Fruit fly (Drosophila melanogaster): ENCODE results near the gene CG10183.
A peak's percentile ranks its signal among the peaks of the same experiment; 100 is the strongest.

Gene CG10183

DNA sequence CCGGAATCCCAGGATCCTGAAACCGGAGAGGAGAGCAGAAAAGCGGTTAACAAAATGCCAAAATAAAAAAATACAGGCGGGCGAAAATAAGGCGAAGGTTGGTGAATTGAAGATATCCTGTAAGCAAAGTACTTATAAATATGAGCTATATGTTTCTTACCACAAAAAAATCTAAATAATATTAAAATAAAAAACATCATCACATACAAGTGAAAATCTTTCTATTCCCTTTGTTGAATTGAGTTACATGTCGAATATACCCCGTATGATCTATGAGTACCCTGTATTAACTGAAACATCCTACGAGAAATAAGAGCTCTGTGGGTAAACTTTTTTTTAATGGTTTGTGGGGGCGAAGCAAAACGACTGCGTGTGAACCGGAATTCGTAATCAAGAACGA is 13.3 kb upstream of the CG10183 start (continued):
- TF ChIP-seq ase (GFP tag; IDR thresholded peaks at IDR 0.05) (no peak), CG12769 (tag; optimal IDR thresholded peaks at IDR 0.05) (no peak), CG34376 (GFP tag; optimal IDR thresholded peaks at IDR 0.05) (no peak), CG15073 (GFP tag; optimal IDR thresholded peaks at IDR 0.05) (no peak), CG6813 (GFP tag; optimal IDR thresholded peaks at IDR 0.05) (peak; percentile 15), onecut (GFP tag; IDR thresholded peaks at IDR 0.05) (no peak), caup (GFP tag; optimal IDR thresholded peaks at IDR 0.05; ENCODE audit: severe bottlenecking) (peak; percentile 11), dm (GFP tag; optimal IDR thresholded peaks at IDR 0.05) (no peak), kay (GFP tag; optimal IDR thresholded peaks at IDR 0.05) (no peak), Hr51 (GFP tag; optimal IDR thresholded peaks at IDR 0.05) (peak in 1 of 2 experiments; percentile 44), CG17829 (tag; optimal IDR thresholded peaks at IDR 0.05) (no peak), bab2 (GFP tag; optimal IDR thresholded peaks at IDR 0.05) (no peak), Hsf (GFP tag; optimal IDR thresholded peaks at IDR 0.05) (no peak), Dad (GFP tag; optimal IDR thresholded peaks at IDR 0.05) (no peak), CG10321 (GFP tag; IDR thresholded peaks at IDR 0.05) (no peak), CG17612 (GFP tag; IDR thresholded peaks at IDR 0.05) (no peak), H2.0 (GFP tag; IDR thresholded peaks at IDR 0.05) (no peak), CG32767 (GFP tag; IDR thresholded peaks at IDR 0.05) (no peak), jigr1 (GFP tag; IDR thresholded peaks at IDR 0.05) (no peak), CG9932 (GFP tag; IDR thresholded peaks at IDR 0.05) (peak; percentile 31; the same call in 1 of the 2 replicates), sug (tag; optimal IDR thresholded peaks at IDR 0.05) (no peak), CG6689 (GFP tag; IDR thresholded peaks at IDR 0.05) (peak; percentile 24; the same call in 1 of the 2 replicates), ems (GFP tag; optimal IDR thresholded peaks at IDR 0.05) (no peak), CG18599 (GFP tag; optimal IDR thresholded peaks at IDR 0.05) (peak; percentile 82), lola (GFP tag; optimal IDR thresholded peaks at IDR 0.05) (no peak), lab (GFP tag; optimal IDR thresholded peaks at IDR 0.05) (peak; percentile 71), mam (GFP tag; optimal IDR thresholded peaks at IDR 0.05) (no peak), al (GFP tag; IDR thresholded peaks at IDR 0.05) (no peak), Max (GFP tag; optimal IDR thresholded peaks at IDR 0.05) (no peak), CG1024 (GFP tag; IDR thresholded peaks at IDR 0.05) (no peak), Optix (GFP tag; IDR thresholded peaks at IDR 0.05) (no peak), CG11723 (GFP tag; optimal IDR thresholded peaks at IDR 0.05) (no peak), CG6854 (GFP tag; optimal IDR thresholded peaks at IDR 0.05) (no peak), crc (GFP tag; optimal IDR thresholded peaks at IDR 0.05) (no peak), wek (GFP tag; optimal IDR thresholded peaks at IDR 0.05) (no peak), cato (GFP tag; optimal IDR thresholded peaks at IDR 0.05; ENCODE audit: borderline replicate concordance) (no peak), CG9609 (GFP tag; optimal IDR thresholded peaks at IDR 0.05) (no peak), CG12744 (GFP tag; optimal IDR thresholded peaks at IDR 0.05) (no peak), YL-1 (GFP tag; optimal IDR thresholded peaks at IDR 0.05) (no peak), CG14965 (GFP tag; optimal IDR thresholded peaks at IDR 0.05; ENCODE audit: borderline replicate concordance) (no peak), CG7928 (GFP tag; optimal IDR thresholded peaks at IDR 0.05) (no peak), prd (optimal IDR thresholded peaks at IDR 0.05) (no peak), prd (GFP tag; IDR thresholded peaks at IDR 0.05) (peak; percentile 53; the same call in 1 of the 3 replicates), CG1529 (GFP tag; optimal IDR thresholded peaks at IDR 0.05) (no peak), CG30020 (tag; optimal IDR thresholded peaks at IDR 0.05) (no peak), CG17568 (GFP tag; optimal IDR thresholded peaks at IDR 0.05) (no peak), Aef1 (GFP tag; IDR thresholded peaks at IDR 0.05) (0 out of 3 replicates have a peak, but pooled peaks have one; percentile 14), pb (GFP tag; optimal IDR thresholded peaks at IDR 0.05) (no peak), mirr (GFP tag; optimal IDR thresholded peaks at IDR 0.05) (no peak), CG1233 (GFP tag; optimal IDR thresholded peaks at IDR 0.05) (no peak), Gsc (GFP tag; IDR thresholded peaks at IDR 0.05) (no peak), seq (GFP tag; IDR thresholded peaks at IDR 0.05) (0 out of 2 replicates have a peak, but pooled peaks have one; percentile 11)

All from whole organism, embryonic.